Worm (Caenorhabditis elegans) whole organism, mixed stage, embryonic: ENCODE results near the gene spot-1.

Experiments used
- M03D4.4 ChIP-seq: sonication (generic microtip); optimal IDR thresholded peaks from 2 replicates; lab custom pipeline; 2017; ENCODE audit warnings: mild to moderate bottlenecking, missing genetic modification characterization, missing compliant biosample characterization
- bed-3 ChIP-seq: fragments of 200-800 bp; sonication (Bioruptor generic); optimal IDR thresholded peaks from 3 replicates; lab custom pipeline; 2018; ENCODE audit warnings: mild to moderate bottlenecking, missing genetic modification characterization, moderate library complexity, missing compliant biosample characterization
- blmp-1 ChIP-seq: fragments of 150-350 bp; optimal IDR thresholded peaks from 2 replicates; lab custom pipeline; 2014; ENCODE audit warnings: missing biosample characterization, missing genetic modification characterization
- ceh-39 ChIP-seq: fragments of 150-350 bp; optimal IDR thresholded peaks from 2 replicates; lab custom pipeline; 2014; ENCODE audit warnings: missing biosample characterization, missing genetic modification characterization
- ceh-43 ChIP-seq: fragments of 200-800 bp; sonication (Bioruptor generic); optimal IDR thresholded peaks from 2 replicates; lab custom pipeline; 2018; ENCODE audit warnings: mild to moderate bottlenecking, missing genetic modification characterization, moderate library complexity, missing compliant biosample characterization
- ceh-83 ChIP-seq: fragments of 200-800 bp; sonication (Bioruptor generic); optimal IDR thresholded peaks from 2 replicates; lab custom pipeline; 2018; ENCODE audit warnings: mild to moderate bottlenecking, missing genetic modification characterization, missing compliant biosample characterization
- ces-1 ChIP-seq: fragments of 150-350 bp; optimal IDR thresholded peaks from 2 replicates; lab custom pipeline; 2014; ENCODE audit warnings: missing biosample characterization, missing genetic modification reagents, missing genetic modification characterization
- cnd-1 ChIP-seq: fragments of 200-800 bp; sonication (Bioruptor generic); optimal IDR thresholded peaks from 2 replicates; lab custom pipeline; 2018; ENCODE audit warnings: mild to moderate bottlenecking, missing genetic modification characterization, missing compliant biosample characterization
- drap-1 ChIP-seq: fragments of 200-800 bp; sonication (Bioruptor generic); optimal IDR thresholded peaks from 3 replicates; lab custom pipeline; 2018; ENCODE audit warnings: mild to moderate bottlenecking, missing genetic modification characterization, missing compliant biosample characterization
- elt-1 ChIP-seq: sonication (generic microtip); optimal IDR thresholded peaks from 2 replicates; lab custom pipeline; 2017; ENCODE audit warnings: missing genetic modification characterization, mild to moderate bottlenecking, missing compliant biosample characterization, antibody characterized with exemption, moderate library complexity, borderline replicate concordance; ENCODE audit not compliant: insufficient read depth
- elt-3 ChIP-seq: fragments of 150-350 bp; optimal IDR thresholded peaks from 2 replicates; lab custom pipeline; 2014; ENCODE audit warnings: missing biosample characterization, missing genetic modification characterization
- flh-1 ChIP-seq: fragments of 200-800 bp; sonication (Bioruptor generic); optimal IDR thresholded peaks from 2 replicates; lab custom pipeline; 2018; ENCODE audit warnings: mild to moderate bottlenecking, missing genetic modification characterization, moderate library complexity, missing compliant biosample characterization
- ham-2 ChIP-seq: fragments of 200-800 bp; sonication (Bioruptor generic); optimal IDR thresholded peaks from 2 replicates; lab custom pipeline; 2018; ENCODE audit warnings: mild to moderate bottlenecking, missing genetic modification characterization, missing compliant biosample characterization
- lin-13 ChIP-seq: fragments of 150-350 bp; optimal IDR thresholded peaks from 2 replicates; lab custom pipeline; 2014; ENCODE audit warnings: missing biosample characterization, missing genetic modification characterization
- lin-32 ChIP-seq: fragments of 200-800 bp; sonication (Bioruptor generic); optimal IDR thresholded peaks from 2 replicates; lab custom pipeline; 2018; ENCODE audit warnings: mild to moderate bottlenecking, missing genetic modification characterization, missing compliant biosample characterization
- lsy-2 ChIP-seq: fragments of 150-350 bp; optimal IDR thresholded peaks from 2 replicates; lab custom pipeline; 2014; ENCODE audit warnings: missing biosample characterization, missing genetic modification characterization
- mab-5 ChIP-seq: fragments of 150-350 bp; optimal IDR thresholded peaks from 2 replicates; lab custom pipeline; 2014; ENCODE audit warnings: missing biosample characterization, missing genetic modification characterization
- mep-1 ChIP-seq: fragments of 150-350 bp; optimal IDR thresholded peaks from 2 replicates; lab custom pipeline; 2017; ENCODE audit warnings: missing biosample characterization, missing genetic modification reagents, missing genetic modification characterization, inconsistent platforms
- mls-2 ChIP-seq: sonication (generic microtip); optimal IDR thresholded peaks from 2 replicates; lab custom pipeline; 2016; ENCODE audit warnings: mild to moderate bottlenecking, missing genetic modification characterization, moderate library complexity, missing compliant biosample characterization
- nhr-12 ChIP-seq: fragments of 150-350 bp; optimal IDR thresholded peaks from 2 replicates; lab custom pipeline; 2014; ENCODE audit warnings: missing biosample characterization, missing genetic modification characterization
- nhr-237 ChIP-seq: fragments of 150-350 bp; optimal IDR thresholded peaks from 2 replicates; lab custom pipeline; 2014; ENCODE audit warnings: missing biosample characterization, missing genetic modification characterization
- nhr-28 ChIP-seq: fragments of 150-350 bp; optimal IDR thresholded peaks from 2 replicates; lab custom pipeline; 2014; ENCODE audit warnings: missing biosample characterization, missing genetic modification characterization
- nhr-76 ChIP-seq: sonication (generic microtip); optimal IDR thresholded peaks from 2 replicates; lab custom pipeline; 2017; ENCODE audit warnings: missing biosample characterization, missing genetic modification characterization
- pha-4 ChIP-seq: fragments of 150-350 bp; optimal IDR thresholded peaks from 2 replicates; lab custom pipeline; 2018; ENCODE audit warnings: missing biosample characterization, missing genetic modification reagents, missing genetic modification characterization
- sem-2 ChIP-seq: fragments of 200-800 bp; sonication (Bioruptor generic); optimal IDR thresholded peaks from 2 replicates; lab custom pipeline; 2018; ENCODE audit warnings: mild to moderate bottlenecking, missing genetic modification characterization, missing compliant biosample characterization
- snpc-4 ChIP-seq: fragments of 150-350 bp; optimal IDR thresholded peaks from 2 replicates; lab custom pipeline; 2014; ENCODE audit warnings: missing biosample characterization, missing genetic modification characterization
- sptf-1 ChIP-seq: sonication (generic microtip); optimal IDR thresholded peaks from 2 replicates; lab custom pipeline; 2017; ENCODE audit warnings: mild to moderate bottlenecking, missing genetic modification characterization, moderate library complexity, missing compliant biosample characterization
- tbx-8 ChIP-seq: fragments of 200-800 bp; sonication (Bioruptor generic); optimal IDR thresholded peaks from 2 replicates; lab custom pipeline; 2018; ENCODE audit warnings: mild to moderate bottlenecking, missing genetic modification characterization, moderate library complexity, missing compliant biosample characterization
- unc-39 ChIP-seq: fragments of 150-350 bp; optimal IDR thresholded peaks from 2 replicates; lab custom pipeline; 2014; ENCODE audit warnings: missing biosample characterization, missing genetic modification characterization
- unc-62 ChIP-seq: fragments of 150-350 bp; optimal IDR thresholded peaks from 2 replicates; lab custom pipeline; 2014; ENCODE audit warnings: missing biosample characterization, missing genetic modification reagents, missing genetic modification characterization
- zip-8 ChIP-seq: fragments of 150-350 bp; optimal IDR thresholded peaks from 2 replicates; lab custom pipeline; 2014; ENCODE audit warnings: missing biosample characterization, missing genetic modification characterization
- ztf-11 ChIP-seq: fragments of 150-350 bp; optimal IDR thresholded peaks from 2 replicates; lab custom pipeline; 2014; ENCODE audit warnings: missing biosample characterization, missing genetic modification characterization

spot-1 gene

ce11 chrIII:7319390-7319789 lies 42.3 kb upstream of the spot-1 start, which contains the start of gene F56C9.8:
Gene F56C9.8, minus strand, starts transcription at chrIII:7319509.
- TF ChIP-seq lin-32 (GFP tag; lab: Kevin White, UChicago) (no peak), elt-1 (tag; lab: Kevin White, UChicago) (no peak), snpc-4 (tag; lab: Kevin White, UChicago) (no peak), drap-1 (GFP tag; lab: Kevin White, UChicago) (no peak), bed-3 (GFP tag; lab: Kevin White, UChicago) (no peak), mab-5 (tag; lab: Kevin White, UChicago) (no peak), ztf-11 (tag; lab: Kevin White, UChicago) (no peak), ceh-39 (tag; lab: Kevin White, UChicago) (no peak), pha-4 (tag; lab: Kevin White, UChicago) (no peak), lin-13 (tag; lab: Kevin White, UChicago) (no peak), zip-8 (tag; lab: Kevin White, UChicago) (no peak), nhr-76 (tag; lab: Kevin White, UChicago) (no peak), unc-62 (GFP tag; lab: Kevin White, UChicago) (no peak), ces-1 (GFP tag; lab: Kevin White, UChicago) (no peak), ham-2 (no peak), nhr-237 (tag; lab: Kevin White, UChicago) (no peak), mep-1 (no peak)

- TF ChIP-seq flh-1 (GFP tag; lab: Kevin White, UChicago) (no peak), nhr-12 (tag; lab: Kevin White, UChicago) (no peak), ceh-39 (tag; lab: Kevin White, UChicago) (no peak), pha-4 (tag; lab: Kevin White, UChicago) (peak; percentile 83)
- TF ChIP-seq, all 35 proteins: peak for 1
These were observed 40.3 kb upstream of the spot-1 start for ce11 chrIII:7317354-7317753.

DNA sequence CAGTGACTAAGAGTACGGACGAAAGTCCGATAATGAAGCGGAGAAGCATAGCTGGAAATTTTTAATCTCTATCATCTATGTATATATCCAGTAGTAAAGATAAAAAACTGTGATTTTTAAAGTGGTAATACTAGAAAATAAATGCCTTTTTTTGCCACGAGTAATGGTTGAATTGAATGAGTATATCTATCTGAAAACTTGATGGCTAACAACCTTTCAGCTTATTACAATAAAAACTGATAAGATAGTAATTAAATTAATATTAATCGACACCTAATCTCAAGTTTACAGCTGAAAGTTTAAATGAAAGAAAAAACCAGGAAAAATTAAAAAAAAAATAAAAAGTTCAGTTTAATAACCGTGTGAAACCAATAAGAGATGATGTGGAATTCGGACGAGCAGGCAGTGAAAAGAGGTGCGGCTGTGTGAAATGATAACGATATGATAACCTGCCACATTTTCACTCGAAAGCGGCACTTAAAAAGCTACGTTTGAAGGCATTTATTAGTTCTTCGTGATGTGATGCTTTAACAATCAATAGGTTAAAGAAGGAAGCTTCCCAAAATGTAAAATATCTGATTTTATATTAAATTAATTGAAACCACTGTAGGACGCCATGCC lies 38.0 kb upstream of the spot-1 start, which contains the start of gene nspg-6:
Gene nspg-6, minus strand, starts transcription at position 51 of the 621 bp plus-strand sequence.
- TF ChIP-seq ztf-11 (tag; lab: Kevin White, UChicago) (no peak), sptf-1 (no peak), sem-2 (GFP tag; lab: Kevin White, UChicago) (no peak), drap-1 (GFP tag; lab: Kevin White, UChicago) (no peak), unc-39 (tag; lab: Kevin White, UChicago) (no peak), ceh-83 (GFP tag; lab: Kevin White, UChicago) (no peak), lin-32 (GFP tag; lab: Kevin White, UChicago) (no peak)
- TF ChIP-seq, all 35 proteins: peak for 0

- no peak for TF ChIP-seq pha-4 (tag; lab: Kevin White, UChicago)
- no peak for TF ChIP-seq nhr-28 (tag; lab: Kevin White, UChicago)
- no peak for TF ChIP-seq bed-3 (GFP tag; lab: Kevin White, UChicago)
- no peak for TF ChIP-seq ceh-43 (GFP tag; lab: Kevin White, UChicago)
- TF ChIP-seq elt-3 (tag; lab: Kevin White, UChicago): no peak
- TF ChIP-seq flh-1 (GFP tag; lab: Kevin White, UChicago): no peak
- no peak for TF ChIP-seq mab-5 (tag; lab: Kevin White, UChicago)
- TF ChIP-seq M03D4.4: no peak
- TF ChIP-seq cnd-1 (tag; lab: Kevin White, UChicago): no peak
These were observed 37.4 kb upstream of the spot-1 start for ce11 chrIII:7314473-7314872.

ce11 chrIII:7310662-7311340 lies 33.7 kb upstream of the spot-1 start, which contains the start of the genes F56C9.6 and F56C9.3:
Gene F56C9.6, minus strand, starts transcription at chrIII:7310773.
Gene F56C9.3, plus strand, starts transcription at chrIII:7311290.
- TF ChIP-seq lin-13 (tag; lab: Kevin White, UChicago) (no peak), flh-1 (GFP tag; lab: Kevin White, UChicago) (no peak), tbx-8 (GFP tag; lab: Kevin White, UChicago) (no peak), lsy-2 (tag; lab: Kevin White, UChicago) (no peak), lin-32 (GFP tag; lab: Kevin White, UChicago) (no peak), ztf-11 (tag; lab: Kevin White, UChicago) (no peak), mls-2 (tag; lab: Kevin White, UChicago) (no peak), nhr-76 (tag; lab: Kevin White, UChicago) (no peak), blmp-1 (tag; lab: Kevin White, UChicago) (no peak), snpc-4 (tag; lab: Kevin White, UChicago) (no peak), zip-8 (tag; lab: Kevin White, UChicago) (no peak)
